Fruit fly (Drosophila melanogaster) whole organism, embryonic: ENCODE results near the gene dmrt93B.

ENCODE experiments used
- B-H2 ChIP-seq: fragments of 200-800 bp; sonication (Bioruptor generic); optimal IDR thresholded peaks from 2 replicates; lab custom pipeline; 2018; ENCODE audit warnings: missing biosample characterization, mild to moderate bottlenecking, missing genetic modification characterization
- BtbVII ChIP-seq: fragments of 200-800 bp; sonication (Bioruptor generic); optimal IDR thresholded peaks from 3 replicates; lab custom pipeline; 2017; ENCODE audit warnings: missing biosample characterization, mild to moderate bottlenecking, missing genetic modification characterization
- CG12391 ChIP-seq: fragments of 200-800 bp; sonication (Bioruptor generic); optimal IDR thresholded peaks from 3 replicates; lab custom pipeline; 2018; ENCODE audit warnings: missing biosample characterization, mild to moderate bottlenecking, missing genetic modification characterization, moderate library complexity
- CG12744 ChIP-seq: fragments of 200-800 bp; sonication (Bioruptor generic); optimal IDR thresholded peaks from 2 replicates; lab custom pipeline; 2016; ENCODE audit warnings: missing biosample characterization, missing genetic modification characterization
- CG12769 ChIP-seq: fragments of 200-800 bp; sonication (Bioruptor generic); optimal IDR thresholded peaks from 2 replicates; lab custom pipeline; 2019; ENCODE audit warnings: missing biosample characterization, mild to moderate bottlenecking, missing genetic modification characterization, moderate library complexity
- CG13287 ChIP-seq: fragments of 200-800 bp; sonication (Bioruptor generic); IDR thresholded peaks from 2 replicates; pipeline ENCODE4 v1.3.6; 2022; ENCODE audit warnings: missing biosample characterization, missing genetic modification characterization; ENCODE audit not compliant: partially characterized antibody
- CG1603 ChIP-seq: fragments of 200-800 bp; sonication (Bioruptor generic); optimal IDR thresholded peaks from 2 replicates; lab custom pipeline; 2019; ENCODE audit warnings: missing biosample characterization, mild to moderate bottlenecking, missing genetic modification characterization, moderate library complexity
- CG17612 ChIP-seq: fragments of 200-800 bp; sonication (Bioruptor generic); IDR thresholded peaks from 2 replicates; pipeline ENCODE4 v1.3.6; 2022; ENCODE audit warnings: missing biosample characterization, missing genetic modification characterization
- CG7372 ChIP-seq: fragments of 200-800 bp; sonication (Bioruptor generic); IDR thresholded peaks from 2 replicates; pipeline ENCODE4 v1.3.6; 2022; ENCODE audit warnings: missing biosample characterization, missing genetic modification characterization
- CG7928 ChIP-seq: fragments of 200-800 bp; sonication (Bioruptor generic); optimal IDR thresholded peaks from 2 replicates; lab custom pipeline; 2017; ENCODE audit warnings: missing biosample characterization, mild to moderate bottlenecking, missing genetic modification characterization
- CG7987 ChIP-seq: fragments of 200-800 bp; sonication (Bioruptor generic); optimal IDR thresholded peaks from 2 replicates; lab custom pipeline; 2018; ENCODE audit warnings: missing biosample characterization, mild to moderate bottlenecking, missing genetic modification characterization, moderate library complexity
- CG9797 ChIP-seq: fragments of 200-800 bp; sonication (Bioruptor generic); optimal IDR thresholded peaks from 3 replicates; lab custom pipeline; 2018; ENCODE audit warnings: missing biosample characterization, mild to moderate bottlenecking, missing genetic modification characterization
- CG9817 ChIP-seq: fragments of 200-800 bp; sonication (Bioruptor generic); optimal IDR thresholded peaks from 2 replicates; lab custom pipeline; 2018; ENCODE audit warnings: missing biosample characterization, mild to moderate bottlenecking, missing genetic modification characterization, moderate library complexity
- CTCF ChIP-seq: fragments of 200-800 bp; sonication (Bioruptor generic); optimal IDR thresholded peaks from 2 replicates; lab custom pipeline; 2017; ENCODE audit warnings: missing biosample characterization, mild to moderate bottlenecking, missing genetic modification characterization, moderate library complexity
- D ChIP-seq, 2 experiments: fragments of 200-800 bp in 1 of 2; fragments of >200 bp in 1 of 2; sonication (Bioruptor generic) in 1 of 2; optimal IDR thresholded peaks; 2 replicates in 1 of 2; 3 replicates in 1 of 2; lab custom pipeline; 2017; ENCODE audit warnings: mild to moderate bottlenecking in 1 of 2, missing biosample characterization in 1 of 2, missing genetic modification characterization in 1 of 2, missing genetic modification reagents in 1 of 2
- Dll ChIP-seq: fragments of 200-800 bp; sonication (Bioruptor generic); IDR thresholded peaks from 4 replicates; pipeline ENCODE4 v1.3.6; 2022; ENCODE audit warnings: missing biosample characterization, missing genetic modification characterization; ENCODE audit not compliant: partially characterized antibody
- Dp ChIP-seq: fragments of 200-800 bp; sonication (Bioruptor generic); optimal IDR thresholded peaks from 2 replicates; lab custom pipeline; 2018; ENCODE audit warnings: missing biosample characterization, mild to moderate bottlenecking, missing genetic modification characterization, moderate library complexity
- Elba2 ChIP-seq: fragments of 200-800 bp; sonication (Bioruptor generic); optimal IDR thresholded peaks from 3 replicates; lab custom pipeline; 2016; ENCODE audit warnings: missing biosample characterization, missing genetic modification characterization
- Ets65A ChIP-seq: fragments of 200-800 bp; sonication (Bioruptor generic); peaks from one replicate; lab custom pipeline; 2016; ENCODE audit warnings: missing biosample characterization, missing genetic modification characterization
- GATAe ChIP-seq: fragments of 200-800 bp; sonication (Bioruptor generic); conservative IDR thresholded peaks from 2 replicates; pipeline ENCODE4 v1.3.6; 2022; ENCODE audit warnings: missing biosample characterization, missing genetic modification characterization
- HHEX ChIP-seq: fragments of 200-800 bp; sonication (Bioruptor generic); optimal IDR thresholded peaks from 3 replicates; lab custom pipeline; 2017; ENCODE audit warnings: missing biosample characterization, mild to moderate bottlenecking, missing genetic modification characterization, missing genetic modification reagents
- Hey ChIP-seq: fragments of 200-800 bp; sonication (Bioruptor generic); optimal IDR thresholded peaks from 3 replicates; lab custom pipeline; 2018; ENCODE audit warnings: missing biosample characterization, mild to moderate bottlenecking, missing genetic modification characterization
- Hr51 ChIP-seq, 2 experiments: fragments of 200-800 bp; sonication (Bioruptor generic); optimal IDR thresholded peaks; 2 replicates in 1 of 2; 3 replicates in 1 of 2; lab custom pipeline; 2016 to 2018; ENCODE audit warnings: missing biosample characterization in 2 of 2, missing genetic modification characterization in 2 of 2, mild to moderate bottlenecking in 1 of 2, moderate library complexity in 1 of 2
- MBD-R2 ChIP-seq: fragments of 200-800 bp; sonication (Bioruptor generic); IDR thresholded peaks from 2 replicates; pipeline ENCODE4 v1.3.6; 2022; ENCODE audit warnings: missing biosample characterization, missing genetic modification characterization
- Med ChIP-seq: fragments of 200-800 bp; sonication (Bioruptor generic); peaks from one replicate; lab custom pipeline; 2016; ENCODE audit warnings: missing biosample characterization, missing genetic modification characterization, mild to moderate bottlenecking, inconsistent platforms, moderate library complexity
- Nf-YB ChIP-seq: fragments of 200-800 bp; sonication (Bioruptor generic); optimal IDR thresholded peaks from 3 replicates; lab custom pipeline; 2019; ENCODE audit warnings: missing biosample characterization, mild to moderate bottlenecking, missing genetic modification characterization, moderate library complexity
- Nf-YC ChIP-seq: fragments of 200-800 bp; optimal IDR thresholded peaks from 3 replicates; lab custom pipeline; 2019; ENCODE audit warnings: missing biosample characterization, mild to moderate bottlenecking, missing genetic modification characterization, moderate library complexity
- Sry-δ ChIP-seq: fragments of 200-800 bp; sonication (Bioruptor generic); optimal IDR thresholded peaks from 2 replicates; lab custom pipeline; 2016; ENCODE audit warnings: missing biosample characterization, missing genetic modification characterization
- amos ChIP-seq: fragments of 200-800 bp; sonication (Bioruptor generic); IDR thresholded peaks from 2 replicates; pipeline ENCODE4 v1.3.6; 2022; ENCODE audit warnings: missing biosample characterization, missing genetic modification characterization; ENCODE audit not compliant: partially characterized antibody
- ara ChIP-seq: fragments of 200-800 bp; sonication (Bioruptor generic); IDR thresholded peaks from 2 replicates; pipeline ENCODE4 v1.3.6; 2022; ENCODE audit warnings: missing biosample characterization, missing genetic modification characterization
- cg ChIP-seq: fragments of 200-800 bp; sonication (Bioruptor generic); optimal IDR thresholded peaks from 3 replicates; lab custom pipeline; 2019; ENCODE audit warnings: missing biosample characterization, mild to moderate bottlenecking, missing genetic modification characterization, moderate library complexity
- cwo ChIP-seq: fragments of 200-800 bp; sonication (Bioruptor generic); optimal IDR thresholded peaks from 3 replicates; lab custom pipeline; 2017; ENCODE audit warnings: missing biosample characterization, missing genetic modification characterization, mild to moderate bottlenecking, moderate library complexity, missing genetic modification reagents
- gce ChIP-seq: fragments of 200-800 bp; sonication (Bioruptor generic); IDR thresholded peaks from 3 replicates; pipeline ENCODE4 v1.3.6; 2022; ENCODE audit warnings: missing biosample characterization, missing genetic modification characterization
- gfzf ChIP-seq: fragments of 200-800 bp; sonication (Bioruptor generic); optimal IDR thresholded peaks from 2 replicates; lab custom pipeline; 2016; ENCODE audit warnings: missing biosample characterization, mild to moderate bottlenecking, missing genetic modification characterization, moderate library complexity
- grn ChIP-seq: fragments of 200-800 bp; sonication (Bioruptor generic); optimal IDR thresholded peaks from 3 replicates; lab custom pipeline; 2017; ENCODE audit warnings: missing biosample characterization, missing genetic modification characterization
- ind ChIP-seq: fragments of 200-800 bp; sonication (Bioruptor generic); optimal IDR thresholded peaks from 3 replicates; lab custom pipeline; 2016; ENCODE audit warnings: missing biosample characterization, missing genetic modification characterization
- lab ChIP-seq: fragments of 200-800 bp; sonication (Bioruptor generic); optimal IDR thresholded peaks from 3 replicates; lab custom pipeline; 2017; ENCODE audit warnings: missing biosample characterization, missing genetic modification characterization, mild to moderate bottlenecking, moderate library complexity, missing genetic modification reagents
- maf-S ChIP-seq: fragments of 200-800 bp; sonication (Bioruptor generic); optimal IDR thresholded peaks from 2 replicates; lab custom pipeline; 2016; ENCODE audit warnings: missing biosample characterization, missing genetic modification characterization
- mirr ChIP-seq: fragments of 200-800 bp; sonication (Bioruptor generic); optimal IDR thresholded peaks from 3 replicates; lab custom pipeline; 2018; ENCODE audit warnings: missing biosample characterization, mild to moderate bottlenecking, missing genetic modification characterization
- phol ChIP-seq: fragments of 200-800 bp; sonication (Bioruptor generic); optimal IDR thresholded peaks from 3 replicates; lab custom pipeline; 2018; ENCODE audit warnings: missing biosample characterization, mild to moderate bottlenecking, missing genetic modification characterization, moderate library complexity
- prd ChIP-seq, 3 experiments: fragments of >200 bp in 2 of 3; fragments of 200-800 bp in 1 of 3; sonication (Bioruptor generic) in 1 of 3; optimal IDR thresholded peaks in 2 of 3; IDR thresholded peaks in 1 of 3; 2 replicates in 2 of 3; 3 replicates in 1 of 3; pipeline versions ENCODE4 v1.3.6 to Lab custom; 2017 to 2022; ENCODE audit warnings: missing biosample characterization in 1 of 3, missing genetic modification characterization in 1 of 3
- pros ChIP-seq: fragments of 200-800 bp; sonication (Bioruptor generic); optimal IDR thresholded peaks from 3 replicates; lab custom pipeline; 2019; ENCODE audit warnings: missing biosample characterization, mild to moderate bottlenecking, missing genetic modification characterization, moderate library complexity
- sob ChIP-seq: fragments of 200-800 bp; sonication (Bioruptor generic); IDR thresholded peaks from 2 replicates; pipeline ENCODE4 v1.3.6; 2022; ENCODE audit warnings: missing biosample characterization, missing genetic modification characterization
- stwl ChIP-seq: fragments of 200-800 bp; sonication (Bioruptor generic); optimal IDR thresholded peaks from 3 replicates; lab custom pipeline; 2018; ENCODE audit warnings: missing biosample characterization, mild to moderate bottlenecking, missing genetic modification characterization, moderate library complexity
- trem ChIP-seq: fragments of 200-800 bp; optimal IDR thresholded peaks from 3 replicates; lab custom pipeline; 2019; ENCODE audit warnings: missing biosample characterization, mild to moderate bottlenecking, missing genetic modification characterization, moderate library complexity
- wek ChIP-seq: fragments of 200-800 bp; sonication (Bioruptor generic); optimal IDR thresholded peaks from 3 replicates; lab custom pipeline; 2018; ENCODE audit warnings: missing biosample characterization, mild to moderate bottlenecking, missing genetic modification characterization, moderate library complexity
- zfh2 ChIP-seq: fragments of 200-800 bp; sonication (Bioruptor generic); optimal IDR thresholded peaks from 2 replicates; lab custom pipeline; 2016; ENCODE audit warnings: missing biosample characterization, missing genetic modification characterization

The dmrt93B gene

DNA sequence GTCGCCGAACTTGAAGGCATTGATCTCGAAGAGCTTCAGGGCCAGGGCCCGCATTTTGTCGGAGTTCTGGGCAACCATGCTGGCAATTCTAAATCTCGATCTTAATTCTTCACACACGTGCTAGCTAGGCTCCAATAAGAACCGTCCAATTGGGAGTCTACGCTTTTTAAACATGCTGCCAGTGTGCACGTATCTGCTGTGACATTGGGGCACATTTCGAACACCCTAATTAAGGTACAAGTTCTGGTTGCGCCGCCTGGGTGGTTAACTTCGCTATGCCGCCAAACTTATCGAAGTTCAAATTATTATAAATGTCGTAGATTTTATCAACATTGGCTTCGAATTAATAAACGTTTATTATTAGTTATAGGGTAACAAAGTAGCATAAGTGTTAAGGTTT lies 666 bp upstream of the dmrt93B start, which contains the start of gene r-l (continued):
- TF ChIP-seq CTCF (GFP tag; lab: Kevin White, UChicago) (peak; percentile 58), CG17612 (GFP tag; lab: Robert Waterston, UW) (no peak), CG9797 (GFP tag; lab: Kevin White, UChicago) (peak; percentile 93), CG7928 (peak; percentile 21), CG12769 (peak; percentile 42), CG12391 (tag; lab: Kevin White, UChicago) (peak; percentile 18), cwo (peak; percentile 40), phol (peak; percentile 60), zfh2 (peak; percentile 4), wek (GFP tag; lab: Kevin White, UChicago) (no peak), ara (GFP tag; lab: Robert Waterston, UW) (no peak), B-H2 (GFP tag; lab: Kevin White, UChicago) (peak; percentile 17), Dll (GFP tag; lab: Robert Waterston, UW) (0 out of 4 replicates have a peak, but pooled peaks have one; percentile 12), MBD-R2 (GFP tag; lab: Robert Waterston, UW) (peak; percentile 84), CG1603 (peak; percentile 83), Elba2 (peak; percentile 98), gfzf (peak; percentile 98), sob (GFP tag; lab: Robert Waterston, UW) (0 out of 2 replicates have a peak, but pooled peaks have one; percentile 19), Sry-δ (GFP tag; lab: Kevin White, UChicago) (peak; percentile 67), maf-S (GFP tag; lab: Kevin White, UChicago) (peak; percentile 18), HHEX (GFP tag; lab: Kevin White, UChicago) (no peak), stwl (tag; lab: Kevin White, UChicago) (peak; percentile 54), trem (tag; lab: Kevin White, UChicago) (peak; percentile 48), amos (GFP tag; lab: Robert Waterston, UW) (peak; percentile 55; the same call in 1 of the 2 replicates)

DNA sequence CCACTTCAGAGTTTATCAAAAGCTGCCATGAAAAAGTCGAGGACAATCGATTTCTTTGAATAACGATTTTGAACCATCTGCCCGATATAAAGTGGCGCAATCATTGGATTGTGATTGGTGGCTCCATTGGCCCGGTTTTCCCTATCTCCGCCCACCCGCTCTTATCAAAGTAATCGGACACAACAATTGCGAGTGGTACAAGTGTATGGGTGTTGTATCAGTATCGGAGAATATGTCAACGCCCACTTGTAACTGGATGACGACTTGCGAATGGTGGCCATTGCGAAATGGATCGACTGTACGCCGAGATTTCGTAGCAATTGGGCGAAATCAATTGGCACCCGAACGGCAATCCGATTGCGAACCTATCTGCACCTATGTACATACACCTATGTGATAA lies 3.8 kb downstream of the dmrt93B start:
- TF ChIP-seq cg (GFP tag; lab: Kevin White, UChicago) (peak; percentile 1), mirr (GFP tag; lab: Kevin White, UChicago) (peak; percentile 13), CG1603 (no peak), Nf-YB (peak; percentile 89), Ets65A (peak; percentile 23), Nf-YC (tag; lab: Kevin White, UChicago) (peak; percentile 92), GATAe (GFP tag; lab: Robert Waterston, UW) (peak; percentile 57; the same call in 1 of the 2 replicates), CG13287 (no peak)

DNA sequence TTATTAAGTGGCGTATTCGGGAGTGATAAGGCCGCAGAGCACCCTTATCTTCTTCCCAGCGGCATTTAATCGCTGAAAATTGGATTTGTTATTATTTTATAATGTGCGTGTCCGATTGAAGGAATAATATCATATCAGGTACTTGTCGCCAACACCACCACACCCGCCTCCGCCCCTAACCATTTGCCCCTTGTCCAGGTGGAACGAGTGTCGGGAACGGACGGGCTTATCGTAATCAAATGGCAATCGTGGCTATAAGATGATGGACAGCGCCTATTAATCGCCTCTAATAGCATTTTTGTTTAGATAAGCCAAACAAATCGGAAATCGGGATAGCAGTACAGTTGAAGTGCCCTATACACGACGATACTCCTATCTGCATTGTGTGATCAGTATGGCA lies 4.4 kb downstream of the dmrt93B start:
- no peak for TF ChIP-seq CG12744 (GFP tag; lab: Kevin White, UChicago)
- peak; percentile 99 for TF ChIP-seq grn (GFP tag; lab: Kevin White, UChicago)
- TF ChIP-seq mirr (GFP tag; lab: Kevin White, UChicago): peak; percentile 90
- TF ChIP-seq CG9817 (tag; lab: Kevin White, UChicago): no peak
- no peak for TF ChIP-seq BtbVII (GFP tag; lab: Kevin White, UChicago)
- TF ChIP-seq lab (GFP tag; lab: Kevin White, UChicago): peak; percentile 11
- TF ChIP-seq prd (optimal IDR thresholded peaks at IDR 0.05; lab: Kevin White, UChicago): no peak
- no peak for TF ChIP-seq prd (GFP tag; IDR thresholded peaks at IDR 0.05; lab: Robert Waterston, UW)
- TF ChIP-seq Dp (GFP tag; lab: Kevin White, UChicago): no peak
- TF ChIP-seq ind (GFP tag; lab: Kevin White, UChicago): no peak
- peak; percentile 40; the same call in 1 of the 2 replicates for TF ChIP-seq GATAe (GFP tag; lab: Robert Waterston, UW)
- peak; percentile 11 for TF ChIP-seq cwo
- peak; percentile 67 for TF ChIP-seq Hey (tag; lab: Kevin White, UChicago)
- TF ChIP-seq gce: no peak
- TF ChIP-seq CG7987 (GFP tag; lab: Kevin White, UChicago): no peak
- no peak for TF ChIP-seq pros (GFP tag; lab: Kevin White, UChicago)
- no peak for TF ChIP-seq CG7372 (GFP tag; lab: Robert Waterston, UW)
- TF ChIP-seq Nf-YC (tag; lab: Kevin White, UChicago): no peak
- no peak for TF ChIP-seq Hr51 (GFP tag; optimal IDR thresholded peaks at IDR 0.05; lab: Kevin White, UChicago)
- TF ChIP-seq Med (GFP tag; lab: Kevin White, UChicago): peak; percentile 38
- TF ChIP-seq D (optimal IDR thresholded peaks at IDR 0.05; lab: Kevin White, UChicago): no peak
- TF ChIP-seq D (GFP tag; optimal IDR thresholded peaks at IDR 0.05; lab: Kevin White, UChicago): no peak
